Fruit fly (Drosophila melanogaster) whole organism, embryonic: ENCODE results near the gene CG16719.

Experiments
- ATbp ChIP-seq: fragments of 200-800 bp; sonication (Bioruptor generic); optimal IDR thresholded peaks from 2 replicates; lab custom pipeline; 2017; ENCODE audit warnings: missing biosample characterization, mild to moderate bottlenecking, missing genetic modification characterization, missing genetic modification reagents
- Atf6 ChIP-seq: fragments of 200-800 bp; sonication (Bioruptor generic); IDR thresholded peaks from 2 replicates; pipeline ENCODE4 v1.3.6; 2022; ENCODE audit warnings: missing biosample characterization, missing genetic modification characterization
- Blimp-1 ChIP-seq: fragments of 200-800 bp; sonication (Bioruptor generic); optimal IDR thresholded peaks from 3 replicates; lab custom pipeline; 2018; ENCODE audit warnings: missing biosample characterization, missing genetic modification characterization, mild to moderate bottlenecking, moderate library complexity, missing genetic modification reagents
- CG10543 ChIP-seq: fragments of 200-800 bp; sonication (Bioruptor generic); optimal IDR thresholded peaks from 3 replicates; lab custom pipeline; 2017; ENCODE audit warnings: missing biosample characterization, mild to moderate bottlenecking, missing genetic modification characterization, moderate library complexity
- CG10565 ChIP-seq: fragments of 200-800 bp; sonication (Bioruptor generic); optimal IDR thresholded peaks from 3 replicates; lab custom pipeline; 2016; ENCODE audit warnings: missing biosample characterization, mild to moderate bottlenecking, missing genetic modification characterization
- CG10654 ChIP-seq: fragments of 200-800 bp; sonication (Bioruptor generic); optimal IDR thresholded peaks from 2 replicates; lab custom pipeline; 2016; ENCODE audit warnings: missing biosample characterization, missing genetic modification characterization
- CG11247 ChIP-seq: fragments of 200-800 bp; sonication (Bioruptor generic); IDR thresholded peaks from 2 replicates; pipeline ENCODE4 v1.3.6; 2022; ENCODE audit warnings: missing biosample characterization, missing genetic modification characterization
- CG12769 ChIP-seq: fragments of 200-800 bp; sonication (Bioruptor generic); optimal IDR thresholded peaks from 2 replicates; lab custom pipeline; 2019; ENCODE audit warnings: missing biosample characterization, mild to moderate bottlenecking, missing genetic modification characterization, moderate library complexity
- CG13287 ChIP-seq: fragments of 200-800 bp; sonication (Bioruptor generic); IDR thresholded peaks from 2 replicates; pipeline ENCODE4 v1.3.6; 2022; ENCODE audit warnings: missing biosample characterization, missing genetic modification characterization; ENCODE audit not compliant: partially characterized antibody
- CG14441 ChIP-seq: fragments of 200-800 bp; sonication (Bioruptor generic); IDR thresholded peaks from 2 replicates; pipeline ENCODE4 v1.3.6; 2022; ENCODE audit warnings: missing biosample characterization, missing genetic modification characterization
- CG14710 ChIP-seq: fragments of 200-800 bp; sonication (Bioruptor generic); optimal IDR thresholded peaks from 3 replicates; lab custom pipeline; 2019; ENCODE audit warnings: missing biosample characterization, mild to moderate bottlenecking, missing genetic modification characterization, moderate library complexity
- CG16863 ChIP-seq: fragments of 200-800 bp; sonication (Bioruptor generic); optimal IDR thresholded peaks from 3 replicates; lab custom pipeline; 2016; ENCODE audit warnings: missing biosample characterization, missing genetic modification characterization
- CG17385 ChIP-seq: fragments of 200-800 bp; sonication (Bioruptor generic); optimal IDR thresholded peaks from 3 replicates; lab custom pipeline; 2018; ENCODE audit warnings: missing biosample characterization, mild to moderate bottlenecking, missing genetic modification characterization
- CG2712 ChIP-seq: fragments of 200-800 bp; optimal IDR thresholded peaks from 3 replicates; lab custom pipeline; 2019; ENCODE audit warnings: missing biosample characterization, mild to moderate bottlenecking, missing genetic modification characterization, moderate library complexity
- CG34422 ChIP-seq: fragments of 200-800 bp; sonication (Bioruptor generic); IDR thresholded peaks from 3 replicates; pipeline ENCODE4 v1.3.6; 2022; ENCODE audit warnings: missing biosample characterization, missing genetic modification characterization
- CG4360 ChIP-seq: fragments of 200-800 bp; sonication (Bioruptor generic); IDR thresholded peaks from 2 replicates; pipeline ENCODE4 v1.3.6; 2022; ENCODE audit warnings: missing biosample characterization, missing genetic modification characterization
- CG4820 ChIP-seq: fragments of 200-800 bp; sonication (Bioruptor generic); optimal IDR thresholded peaks from 3 replicates; lab custom pipeline; 2016; ENCODE audit warnings: missing biosample characterization, missing genetic modification characterization
- CG5180 ChIP-seq: fragments of 200-800 bp; sonication (Bioruptor generic); optimal IDR thresholded peaks from 3 replicates; lab custom pipeline; 2017; ENCODE audit warnings: missing biosample characterization, missing genetic modification characterization, mild to moderate bottlenecking, moderate library complexity, missing genetic modification reagents
- CG8290 ChIP-seq, 3 experiments: fragments of 200-800 bp; sonication (Bioruptor generic); optimal IDR thresholded peaks; 2 replicates each; lab custom pipeline; 2016 to 2019; ENCODE audit warnings: missing biosample characterization in 3 of 3, missing genetic modification characterization in 3 of 3, mild to moderate bottlenecking in 2 of 3, moderate library complexity in 1 of 3
- Camta ChIP-seq: fragments of 200-800 bp; sonication (Bioruptor generic); optimal IDR thresholded peaks from 2 replicates; lab custom pipeline; 2016; ENCODE audit warnings: missing biosample characterization, missing genetic modification characterization
- Doc3 ChIP-seq: fragments of 200-800 bp; sonication (Bioruptor generic); IDR thresholded peaks from 3 replicates; pipeline ENCODE4 v1.3.6; 2022; ENCODE audit warnings: missing biosample characterization, missing genetic modification characterization; ENCODE audit not compliant: partially characterized antibody
- Drgx ChIP-seq: fragments of 200-800 bp; sonication (Bioruptor generic); IDR thresholded peaks from 2 replicates; pipeline ENCODE4 v1.3.6; 2022; ENCODE audit warnings: missing biosample characterization, missing genetic modification characterization
- Eip74EF ChIP-seq, 2 experiments: fragments of 200-800 bp in 1 of 2; fragments of >200 bp in 1 of 2; sonication (Bioruptor generic) in 1 of 2; optimal IDR thresholded peaks; 2 replicates each; lab custom pipeline; 2017 to 2019; ENCODE audit warnings: missing biosample characterization in 2 of 2, missing genetic modification characterization in 2 of 2, mild to moderate bottlenecking in 1 of 2, moderate library complexity in 1 of 2
- Elba2 ChIP-seq: fragments of 200-800 bp; sonication (Bioruptor generic); optimal IDR thresholded peaks from 3 replicates; lab custom pipeline; 2016; ENCODE audit warnings: missing biosample characterization, missing genetic modification characterization
- Gsc ChIP-seq: fragments of 200-800 bp; sonication (Bioruptor generic); IDR thresholded peaks from 2 replicates; pipeline ENCODE4 v1.3.6; 2022; ENCODE audit warnings: missing biosample characterization, missing genetic modification characterization
- Gug ChIP-seq: fragments of 200-800 bp; sonication (Bioruptor generic); IDR thresholded peaks from 4 replicates; pipeline ENCODE4 v1.3.6; 2022; ENCODE audit warnings: missing biosample characterization, missing genetic modification characterization
- HLH54F ChIP-seq: fragments of 200-800 bp; sonication (Bioruptor generic); optimal IDR thresholded peaks from 3 replicates; lab custom pipeline; 2016; ENCODE audit warnings: missing biosample characterization, missing genetic modification characterization
- Hsf ChIP-seq: fragments of 200-800 bp; sonication (Bioruptor generic); optimal IDR thresholded peaks from 3 replicates; lab custom pipeline; 2016; ENCODE audit warnings: missing biosample characterization, missing genetic modification characterization
- MBD-R2 ChIP-seq: fragments of 200-800 bp; sonication (Bioruptor generic); IDR thresholded peaks from 2 replicates; pipeline ENCODE4 v1.3.6; 2022; ENCODE audit warnings: missing biosample characterization, missing genetic modification characterization
- MTF-1 ChIP-seq: fragments of 200-800 bp; sonication (Bioruptor generic); optimal IDR thresholded peaks from 2 replicates; lab custom pipeline; 2018; ENCODE audit warnings: missing biosample characterization, mild to moderate bottlenecking, missing genetic modification characterization, borderline replicate concordance
- Mrtf ChIP-seq: fragments of 200-800 bp; sonication (Bioruptor generic); IDR thresholded peaks from 3 replicates; pipeline ENCODE4 v1.3.6; 2022; ENCODE audit warnings: missing biosample characterization, missing genetic modification characterization
- NC2α ChIP-seq: fragments of 200-800 bp; sonication (Bioruptor generic); optimal IDR thresholded peaks from 2 replicates; lab custom pipeline; 2016; ENCODE audit warnings: missing biosample characterization, missing genetic modification characterization
- Ptx1 ChIP-seq: fragments of 200-800 bp; sonication (Bioruptor generic); IDR thresholded peaks from 2 replicates; pipeline ENCODE4 v1.3.6; 2022; ENCODE audit warnings: missing biosample characterization, missing genetic modification characterization
- Sry-δ ChIP-seq: fragments of 200-800 bp; sonication (Bioruptor generic); optimal IDR thresholded peaks from 2 replicates; lab custom pipeline; 2016; ENCODE audit warnings: missing biosample characterization, missing genetic modification characterization
- Trl ChIP-seq, 3 experiments: fragments of >200 bp in 2 of 3; fragments of 200-800 bp in 1 of 3; sonication (Bioruptor generic) in 1 of 3; optimal IDR thresholded peaks; 2 replicates in 1 of 3; 3 replicates in 2 of 3; lab custom pipeline; 2016 to 2017; ENCODE audit warnings: missing biosample characterization in 1 of 3, missing genetic modification characterization in 1 of 3
- chinmo ChIP-seq: fragments of 200-800 bp; sonication (Bioruptor generic); IDR thresholded peaks from 4 replicates; pipeline ENCODE4 v1.3.6; 2022; ENCODE audit warnings: missing biosample characterization, missing genetic modification characterization; ENCODE audit not compliant: partially characterized antibody
- crp ChIP-seq, 2 experiments: fragments of 200-800 bp; sonication (Bioruptor generic); optimal IDR thresholded peaks; 2 replicates in 1 of 2; 3 replicates in 1 of 2; lab custom pipeline; 2017; ENCODE audit warnings: missing biosample characterization in 2 of 2, missing genetic modification characterization in 2 of 2, mild to moderate bottlenecking in 1 of 2, moderate library complexity in 1 of 2
- danr ChIP-seq: fragments of 200-800 bp; sonication (Bioruptor generic); IDR thresholded peaks from 2 replicates; pipeline ENCODE4 v1.3.6; 2022; ENCODE audit warnings: missing biosample characterization, missing genetic modification characterization
- emc ChIP-seq: fragments of 200-800 bp; sonication (Bioruptor generic); optimal IDR thresholded peaks from 2 replicates; lab custom pipeline; 2016; ENCODE audit warnings: missing biosample characterization, missing genetic modification characterization
- ftz-f1 ChIP-seq: fragments of 200-800 bp; sonication (Bioruptor generic); optimal IDR thresholded peaks from 2 replicates; lab custom pipeline; 2016; ENCODE audit warnings: missing biosample characterization, missing genetic modification characterization
- pita ChIP-seq: fragments of 200-800 bp; sonication (Bioruptor generic); optimal IDR thresholded peaks from 2 replicates; lab custom pipeline; 2017; ENCODE audit warnings: missing biosample characterization, mild to moderate bottlenecking, missing genetic modification characterization
- repo ChIP-seq: fragments of 200-800 bp; sonication (Bioruptor generic); optimal IDR thresholded peaks from 2 replicates; lab custom pipeline; 2016; ENCODE audit warnings: missing biosample characterization, missing genetic modification characterization
- sna ChIP-seq: fragments of 200-800 bp; sonication (Bioruptor generic); IDR thresholded peaks from 2 replicates; pipeline ENCODE4 v1.3.6; 2022; ENCODE audit warnings: missing biosample characterization, missing genetic modification characterization; ENCODE audit not compliant: partially characterized antibody
- sqz ChIP-seq: fragments of 200-800 bp; sonication (Bioruptor generic); optimal IDR thresholded peaks from 3 replicates; lab custom pipeline; 2018; ENCODE audit warnings: missing biosample characterization, mild to moderate bottlenecking, missing genetic modification characterization
- sr ChIP-seq: fragments of 200-800 bp; sonication (Bioruptor generic); IDR thresholded peaks from 3 replicates; pipeline ENCODE4 v1.3.6; 2022; ENCODE audit warnings: missing biosample characterization, missing genetic modification characterization
- tgo ChIP-seq: fragments of 200-800 bp; sonication (Bioruptor generic); IDR thresholded peaks from 3 replicates; pipeline ENCODE4 v1.3.6; 2022; ENCODE audit warnings: missing biosample characterization, missing genetic modification characterization
- unpg ChIP-seq: fragments of 200-800 bp; sonication (Bioruptor generic); optimal IDR thresholded peaks from 3 replicates; lab custom pipeline; 2018; ENCODE audit warnings: missing biosample characterization, mild to moderate bottlenecking, missing genetic modification characterization, moderate library complexity

Gene CG16719

DNA sequence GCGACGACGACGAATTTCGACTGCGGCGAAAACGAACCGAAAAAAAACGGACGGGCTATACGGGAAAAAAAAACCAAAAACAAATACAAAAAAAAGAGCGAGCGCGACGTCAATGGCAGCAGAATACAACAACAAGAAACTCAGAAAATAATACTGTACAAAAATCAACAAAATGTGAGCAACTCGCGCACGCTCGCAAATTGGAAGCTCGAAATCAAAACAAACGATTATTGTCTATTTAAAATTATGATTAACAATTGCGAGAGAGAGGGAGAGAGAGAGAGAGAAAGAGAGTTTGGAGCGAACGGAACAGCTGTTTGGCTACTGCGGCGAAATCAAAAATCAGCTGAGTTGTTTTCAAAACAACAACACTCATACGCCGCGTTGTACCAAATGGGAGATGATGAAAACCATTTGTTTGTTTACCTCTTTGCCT, 9.4 kb upstream of the CG16719 start (continued):
- TF ChIP-seq CG8290 (GFP tag; optimal IDR thresholded peaks at IDR 0.05; lab: Kevin White, UChicago) = no peak
- TF ChIP-seq CG8290 (tag; optimal IDR thresholded peaks at IDR 0.05; lab: Kevin White, UChicago) = no peak
- no peak for TF ChIP-seq CG34422 (GFP tag; lab: Robert Waterston, UW)
- TF ChIP-seq CG10565 (GFP tag; lab: Kevin White, UChicago) = no peak
- no peak for TF ChIP-seq CG16863 (GFP tag; lab: Kevin White, UChicago)
- TF ChIP-seq Atf6 (GFP tag; lab: Robert Waterston, UW) = 0 out of 2 replicates have a peak, but pooled peaks have one; percentile 48
- TF ChIP-seq Eip74EF (GFP tag; optimal IDR thresholded peaks at IDR 0.05; lab: Kevin White, UChicago) = peak in 1 of 2 experiments; percentile 44
- TF ChIP-seq CG10543 (GFP tag; lab: Kevin White, UChicago) = peak; percentile 66
- peak; percentile 77; the same call in 1 of the 4 replicates for TF ChIP-seq chinmo
- peak; percentile 22 for TF ChIP-seq CG17385 (GFP tag; lab: Kevin White, UChicago)
- TF ChIP-seq repo (GFP tag; lab: Kevin White, UChicago) = no peak
- TF ChIP-seq CG14710 (tag; lab: Kevin White, UChicago) = no peak
- no peak for TF ChIP-seq Ptx1 (GFP tag; lab: Robert Waterston, UW)
- TF ChIP-seq sna = peak; percentile 59; the same call in 1 of the 2 replicates
- TF ChIP-seq CG4360 = no peak
- TF ChIP-seq MBD-R2 (GFP tag; lab: Robert Waterston, UW) = no peak
- TF ChIP-seq CG14441 = no peak
- TF ChIP-seq Hsf = no peak
- TF ChIP-seq HLH54F = no peak
- peak; percentile 56; the same call in 2 of the 3 replicates for TF ChIP-seq Doc3 (GFP tag; lab: Robert Waterston, UW)
- TF ChIP-seq Trl (optimal IDR thresholded peaks at IDR 0.05; lab: Kevin White, UChicago) = peak; percentile 64 to 98
- TF ChIP-seq Trl (GFP tag; optimal IDR thresholded peaks at IDR 0.05; lab: Kevin White, UChicago) = peak; percentile 18
- TF ChIP-seq Camta (GFP tag; lab: Kevin White, UChicago) = no peak
- no peak for TF ChIP-seq CG12769 (tag; lab: Kevin White, UChicago)
- peak; percentile 15 for TF ChIP-seq MTF-1 (GFP tag; lab: Kevin White, UChicago)
- TF ChIP-seq CG2712 (tag; lab: Kevin White, UChicago) = no peak
- no peak for TF ChIP-seq Mrtf (GFP tag; lab: Robert Waterston, UW)
- TF ChIP-seq NC2α (GFP tag; lab: Kevin White, UChicago) = no peak
- no peak for TF ChIP-seq emc (GFP tag; lab: Kevin White, UChicago)

DNA sequence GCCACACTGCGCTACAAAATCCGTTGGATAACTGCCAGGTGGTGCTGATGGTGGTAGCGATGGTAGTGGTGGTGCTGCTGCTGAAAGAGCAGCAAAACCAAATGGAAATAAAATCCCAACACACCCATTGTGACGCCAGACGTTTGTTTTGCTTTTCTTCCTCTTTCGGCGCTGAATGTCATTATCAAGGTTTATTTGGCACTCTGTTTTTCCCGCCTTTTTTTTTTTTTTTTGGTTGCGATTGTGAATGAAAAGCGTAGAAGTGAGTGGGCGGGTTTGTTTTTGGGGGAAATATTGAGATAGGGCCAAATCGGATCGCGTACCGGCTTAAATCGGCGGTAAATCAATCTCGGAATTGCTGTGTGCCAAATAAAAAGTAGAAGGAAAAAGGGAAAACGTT, 7.7 kb upstream of the CG16719 start:
- 0 out of 2 replicates have a peak, but pooled peaks have one; percentile 9 for TF ChIP-seq Drgx
- TF ChIP-seq ftz-f1 = peak; percentile 4
- no peak for TF ChIP-seq Eip74EF (GFP tag; optimal IDR thresholded peaks at IDR 0.05; lab: Kevin White, UChicago)
- TF ChIP-seq sr = peak; percentile 56; the same call in 1 of the 3 replicates
- peak; percentile 37 for TF ChIP-seq CG17385 (GFP tag; lab: Kevin White, UChicago)

DNA sequence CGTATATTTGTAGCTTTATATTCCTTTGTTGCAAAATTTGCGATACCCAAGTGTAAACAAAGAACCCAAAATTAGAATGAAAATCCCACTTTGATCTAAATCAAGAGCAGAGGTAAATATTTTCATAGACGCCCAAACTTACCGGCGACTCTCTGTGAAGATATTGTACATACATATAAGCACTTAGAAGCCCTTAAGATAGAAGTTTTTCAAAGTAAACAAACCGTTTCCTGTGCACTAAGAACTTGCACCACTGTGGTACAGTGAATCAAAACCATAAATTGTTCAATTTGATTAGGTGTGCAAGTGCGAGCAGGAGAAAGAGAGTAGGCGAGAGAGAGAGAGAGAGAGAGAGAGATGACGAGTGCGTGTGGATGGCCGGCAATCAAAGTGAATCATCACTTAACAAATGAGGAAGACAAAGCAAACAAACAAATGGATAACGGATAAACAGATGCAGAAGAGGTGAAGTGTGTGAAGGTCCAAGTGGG, 6.9 kb upstream of the CG16719 start:
- TF ChIP-seq CG12769 (tag; lab: Kevin White, UChicago) (no peak), CG11247 (GFP tag; lab: Robert Waterston, UW) (no peak), CG4360 (no peak), crp (GFP tag; optimal IDR thresholded peaks at IDR 0.05; lab: Kevin White, UChicago) (no peak), Gsc (GFP tag; lab: Robert Waterston, UW) (no peak), sqz (GFP tag; lab: Kevin White, UChicago) (peak; percentile 13), pita (GFP tag; lab: Kevin White, UChicago) (no peak), tgo (GFP tag; lab: Robert Waterston, UW) (no peak), danr (GFP tag; lab: Robert Waterston, UW) (no peak), Gug (GFP tag; lab: Robert Waterston, UW) (no peak), ATbp (GFP tag; lab: Kevin White, UChicago) (peak; percentile 41), CG5180 (GFP tag; lab: Kevin White, UChicago) (no peak), Blimp-1 (no peak), unpg (GFP tag; lab: Kevin White, UChicago) (no peak), CG10654 (GFP tag; lab: Kevin White, UChicago) (no peak), CG4820 (no peak), CG13287 (GFP tag; lab: Robert Waterston, UW) (no peak), Sry-δ (GFP tag; lab: Kevin White, UChicago) (no peak), Elba2 (GFP tag; lab: Kevin White, UChicago) (no peak)
